Worm (Caenorhabditis elegans): Measurements from ENCODE around the gene nspe-4.

DNA sequence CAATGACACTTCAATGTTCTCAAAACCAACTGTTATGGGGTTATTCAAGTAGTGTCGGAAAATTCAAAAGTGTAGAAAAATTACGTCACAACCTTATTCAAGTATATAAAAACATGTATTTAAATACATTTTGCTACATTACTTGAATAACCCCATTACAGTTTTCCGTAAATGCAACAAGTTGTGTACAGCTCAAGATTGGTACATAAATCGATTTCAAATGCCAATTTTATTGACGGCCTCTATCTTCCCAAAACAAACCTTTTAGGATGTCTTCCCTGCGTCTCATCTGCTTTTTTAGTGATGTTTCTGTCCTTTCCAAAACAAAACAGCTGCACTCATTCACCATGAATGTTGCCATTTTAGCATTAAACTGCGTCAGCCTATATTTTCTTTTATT, 17.1 kb downstream of the nspe-4 start, which contains the start of gene Y38E10A.28:
- TF ChIP-seq unc-62 (GFP tag; optimal IDR thresholded peaks at IDR 0.05) (no peak), ceh-82 (tag; optimal IDR thresholded peaks at IDR 0.05) (no peak), lir-3 (tag; optimal IDR thresholded peaks at IDR 0.05; ENCODE audit: poor library complexity) (no peak), Y116A8C.19 (tag; optimal IDR thresholded peaks at IDR 0.05; ENCODE audit: borderline replicate concordance) (no peak), skn-1 (tag; optimal IDR thresholded peaks at IDR 0.05) (no peak), sptf-1 (tag; optimal IDR thresholded peaks at IDR 0.05) (no peak), nhr-71 (tag; optimal IDR thresholded peaks at IDR 0.05) (no peak), zip-4 (GFP tag; optimal IDR thresholded peaks at IDR 0.05) (no peak), blmp-1 (tag; optimal IDR thresholded peaks at IDR 0.05) (no peak), snpc-4 (tag; optimal IDR thresholded peaks at IDR 0.05) (no peak), mep-1 (tag; optimal IDR thresholded peaks at IDR 0.05) (no peak), pqm-1 (tag; optimal IDR thresholded peaks at IDR 0.05) (no peak), nhr-76 (tag; optimal IDR thresholded peaks at IDR 0.05) (no peak)

Data from whole organism, L1 larva.